Worm (Caenorhabditis elegans) whole organism, young adult: ENCODE results near the gene F56F10.1.
A peak's percentile ranks its signal among the peaks of the same experiment; 100 is the strongest.

Source experiments
- D2030.7 ChIP-seq: fragments of 200-800 bp; sonication (Bioruptor generic); IDR thresholded peaks from 2 replicates; pipeline ENCODE4 v1.3.6; 2022; ENCODE audit warnings: missing genetic modification reagents, missing genetic modification characterization, missing compliant biosample characterization
- F10E7.11 ChIP-seq: sonication (generic microtip); optimal IDR thresholded peaks from 2 replicates; lab custom pipeline; 2017; ENCODE audit warnings: mild to moderate bottlenecking, missing genetic modification characterization, moderate library complexity, missing compliant biosample characterization
- F22D6.2 ChIP-seq: sonication (generic microtip); optimal IDR thresholded peaks from 2 replicates; lab custom pipeline; 2016; ENCODE audit warnings: mild to moderate bottlenecking, missing genetic modification characterization, missing compliant biosample characterization
- K12H6.12 ChIP-seq: fragments of 200-800 bp; sonication (Bioruptor generic); optimal IDR thresholded peaks from 2 replicates; lab custom pipeline; 2018; ENCODE audit warnings: mild to moderate bottlenecking, missing genetic modification characterization, missing compliant biosample characterization
- Y53G8AR.9 ChIP-seq: fragments of 200-800 bp; sonication (Bioruptor generic); conservative IDR thresholded peaks from 2 replicates; pipeline ENCODE4 v1.3.6; 2022; ENCODE audit warnings: missing genetic modification reagents, missing genetic modification characterization, missing compliant biosample characterization
- Y56A3A.18 ChIP-seq: fragments of 200-800 bp; sonication (Bioruptor generic); IDR thresholded peaks from 2 replicates; pipeline ENCODE4 v1.3.6; 2022; ENCODE audit warnings: missing genetic modification reagents, missing genetic modification characterization, missing compliant biosample characterization
- Y79H2A.3 ChIP-seq: fragments of 200-800 bp; sonication (Bioruptor generic); conservative IDR thresholded peaks from 2 replicates; pipeline ENCODE4 v1.3.6; 2022; ENCODE audit warnings: missing genetic modification reagents, missing genetic modification characterization, missing compliant biosample characterization
- ZK185.1 ChIP-seq: sonication (generic microtip); optimal IDR thresholded peaks from 2 replicates; lab custom pipeline; 2016; ENCODE audit warnings: mild to moderate bottlenecking, missing genetic modification characterization, missing compliant biosample characterization; ENCODE audit not compliant: poor library complexity, severe bottlenecking
- attf-3 ChIP-seq: fragments of 200-800 bp; sonication (Bioruptor generic); conservative IDR thresholded peaks from 2 replicates; pipeline ENCODE4 v1.3.6; 2022; ENCODE audit warnings: missing genetic modification reagents, missing genetic modification characterization, missing compliant biosample characterization
- attf-6 ChIP-seq: fragments of 200-800 bp; sonication (Bioruptor generic); IDR thresholded peaks from 2 replicates; pipeline ENCODE4 v1.3.6; 2022; ENCODE audit warnings: missing genetic modification reagents, missing genetic modification characterization, missing compliant biosample characterization
- cebp-1 ChIP-seq, 2 experiments: fragments of 200-800 bp in 1 of 2; sonication (Bioruptor generic) in 1 of 2; sonication (generic microtip) in 1 of 2; IDR thresholded peaks in 1 of 2; optimal IDR thresholded peaks in 1 of 2; 2 replicates each; pipeline versions ENCODE4 v1.3.6 to Lab custom; 2017 to 2022; ENCODE audit warnings: missing compliant biosample characterization in 2 of 2, missing genetic modification characterization in 2 of 2, mild to moderate bottlenecking in 1 of 2, missing genetic modification reagents in 1 of 2, moderate library complexity in 1 of 2
- ceh-27 ChIP-seq: fragments of 200-800 bp; sonication (Bioruptor generic); optimal IDR thresholded peaks from 2 replicates; lab custom pipeline; 2018; ENCODE audit warnings: mild to moderate bottlenecking, missing genetic modification characterization, moderate library complexity, missing compliant biosample characterization
- ceh-79 ChIP-seq: sonication (generic microtip); optimal IDR thresholded peaks from 2 replicates; lab custom pipeline; 2017; ENCODE audit warnings: mild to moderate bottlenecking, missing genetic modification characterization, missing compliant biosample characterization
- ceh-91 ChIP-seq: fragments of 200-800 bp; sonication (Bioruptor generic); IDR thresholded peaks from 2 replicates; pipeline ENCODE4 v1.3.6; 2022; ENCODE audit warnings: missing genetic modification reagents, missing genetic modification characterization, missing compliant biosample characterization
- dox-1 ChIP-seq: fragments of 200-800 bp; sonication (Bioruptor generic); IDR thresholded peaks from 2 replicates; pipeline ENCODE4 v1.3.6; 2022; ENCODE audit warnings: missing genetic modification reagents, missing genetic modification characterization, missing compliant biosample characterization
- hmg-1.2 ChIP-seq: fragments of 200-800 bp; sonication (Bioruptor generic); IDR thresholded peaks from 2 replicates; pipeline ENCODE4 v1.3.6; 2022; ENCODE audit warnings: missing genetic modification reagents, missing genetic modification characterization, missing compliant biosample characterization
- let-607 ChIP-seq, 2 experiments: fragments of 200-800 bp in 1 of 2; sonication (Bioruptor generic) in 1 of 2; sonication (generic microtip) in 1 of 2; optimal IDR thresholded peaks; 2 replicates each; lab custom pipeline; 2016 to 2018; ENCODE audit warnings: mild to moderate bottlenecking in 2 of 2, missing compliant biosample characterization in 2 of 2, missing genetic modification characterization in 2 of 2, moderate library complexity in 2 of 2, missing genotype in 1 of 2
- lin-26 ChIP-seq: fragments of 200-800 bp; sonication (Bioruptor generic); IDR thresholded peaks from 2 replicates; pipeline ENCODE4 v1.3.6; 2022; ENCODE audit warnings: missing genetic modification reagents, missing genetic modification characterization, missing compliant biosample characterization
- lin-40 ChIP-seq: sonication (generic microtip); optimal IDR thresholded peaks from 2 replicates; lab custom pipeline; 2016; ENCODE audit warnings: missing genetic modification characterization, mild to moderate bottlenecking, missing compliant biosample characterization, missing genotype, missing genetic modification reagents
- lin-54 ChIP-seq: fragments of 200-800 bp; sonication (Bioruptor generic); optimal IDR thresholded peaks from 2 replicates; lab custom pipeline; 2018; ENCODE audit warnings: mild to moderate bottlenecking, missing genetic modification characterization, missing compliant biosample characterization
- lsl-1 ChIP-seq: fragments of 200-800 bp; sonication (Bioruptor generic); optimal IDR thresholded peaks from 2 replicates; lab custom pipeline; 2018; ENCODE audit warnings: mild to moderate bottlenecking, missing genetic modification characterization, moderate library complexity, missing compliant biosample characterization
- madf-6 ChIP-seq: fragments of 200-800 bp; sonication (Bioruptor generic); IDR thresholded peaks from 2 replicates; pipeline ENCODE4 v1.3.6; 2022; ENCODE audit warnings: missing genetic modification reagents, missing genetic modification characterization, missing compliant biosample characterization
- nfya-2 ChIP-seq: fragments of 200-800 bp; sonication (Bioruptor generic); IDR thresholded peaks from 2 replicates; pipeline ENCODE4 v1.3.6; 2022; ENCODE audit warnings: missing genetic modification reagents, missing genetic modification characterization, missing compliant biosample characterization
- nfyb-1 ChIP-seq: fragments of 200-800 bp; sonication (Bioruptor generic); IDR thresholded peaks from 2 replicates; pipeline ENCODE4 v1.3.6; 2022; ENCODE audit warnings: missing genetic modification reagents, missing genetic modification characterization, missing compliant biosample characterization
- nhr-80 ChIP-seq: sonication (generic microtip); optimal IDR thresholded peaks from 2 replicates; lab custom pipeline; 2016; ENCODE audit warnings: missing genetic modification characterization, missing compliant biosample characterization
- nhr-90 ChIP-seq: sonication (generic microtip); optimal IDR thresholded peaks from 2 replicates; lab custom pipeline; 2016; ENCODE audit warnings: missing genotype, mild to moderate bottlenecking, missing genetic modification characterization, missing compliant biosample characterization
- pbrm-1 ChIP-seq: fragments of 200-800 bp; sonication (Bioruptor generic); IDR thresholded peaks from 2 replicates; pipeline ENCODE4 v1.3.6; 2022; ENCODE audit warnings: missing genetic modification reagents, missing genetic modification characterization, missing compliant biosample characterization
- rcor-1 ChIP-seq: fragments of 200-800 bp; sonication (Bioruptor generic); IDR thresholded peaks from 2 replicates; pipeline ENCODE4 v1.3.6; 2022; ENCODE audit warnings: missing genetic modification reagents, missing genetic modification characterization, missing compliant biosample characterization
- snpc-1.1 ChIP-seq: sonication (generic microtip); optimal IDR thresholded peaks from 2 replicates; lab custom pipeline; 2017; ENCODE audit warnings: missing genetic modification characterization, mild to moderate bottlenecking, missing compliant biosample characterization, antibody characterized with exemption, moderate library complexity, missing genotype, missing genetic modification reagents; ENCODE audit not compliant: insufficient read depth
- snpc-1.3 ChIP-seq: sonication (generic microtip); optimal IDR thresholded peaks from 2 replicates; lab custom pipeline; 2017; ENCODE audit warnings: missing genetic modification characterization, mild to moderate bottlenecking, missing compliant biosample characterization, antibody characterized with exemption, moderate library complexity, missing genotype, missing genetic modification reagents; ENCODE audit not compliant: insufficient read depth
- snpc-3.4 ChIP-seq: sonication (generic microtip); optimal IDR thresholded peaks from 2 replicates; lab custom pipeline; 2017; ENCODE audit warnings: missing genetic modification characterization, mild to moderate bottlenecking, missing compliant biosample characterization, antibody characterized with exemption, moderate library complexity, missing genotype, missing genetic modification reagents
- somi-1 ChIP-seq: fragments of 200-800 bp; sonication (Bioruptor generic); optimal IDR thresholded peaks from 2 replicates; lab custom pipeline; 2018; ENCODE audit warnings: mild to moderate bottlenecking, missing genetic modification characterization, missing compliant biosample characterization
- sptf-2 ChIP-seq: fragments of 200-800 bp; sonication (Bioruptor generic); optimal IDR thresholded peaks from 2 replicates; lab custom pipeline; 2018; ENCODE audit warnings: mild to moderate bottlenecking, missing genetic modification characterization, missing compliant biosample characterization
- tbp1 ChIP-seq: fragments of 200-800 bp; sonication (Bioruptor generic); optimal IDR thresholded peaks from 2 replicates; lab custom pipeline; 2018; ENCODE audit warnings: mild to moderate bottlenecking, missing genetic modification characterization, missing compliant biosample characterization
- ztf-3 ChIP-seq: fragments of 200-800 bp; sonication (Bioruptor generic); optimal IDR thresholded peaks from 2 replicates; lab custom pipeline; 2018; ENCODE audit warnings: mild to moderate bottlenecking, missing genetic modification characterization, missing compliant biosample characterization
- ztf-6 ChIP-seq: fragments of 200-800 bp; sonication (Bioruptor generic); IDR thresholded peaks from 2 replicates; pipeline ENCODE4 v1.3.6; 2022; ENCODE audit warnings: missing genetic modification reagents, missing genetic modification characterization, missing compliant biosample characterization

Gene F56F10.1

DNA sequence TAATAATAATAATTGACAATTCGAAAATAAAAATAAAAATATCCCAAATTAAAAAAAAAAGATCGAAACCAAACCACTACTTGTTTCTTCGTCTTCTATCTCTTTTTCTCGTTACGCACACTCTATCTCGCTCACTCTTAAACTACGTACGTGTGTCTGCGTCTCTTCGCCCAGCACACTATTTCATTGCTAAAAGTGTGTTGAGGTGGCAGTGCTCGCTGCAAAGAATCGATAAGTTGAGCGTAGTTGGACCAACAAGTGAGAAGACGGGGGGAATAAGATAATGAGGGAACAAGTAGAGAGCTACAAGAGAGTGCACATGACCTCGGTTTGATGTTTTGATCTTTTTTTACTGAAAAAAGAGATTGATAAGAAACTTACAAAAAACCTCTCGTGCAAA, 46.5 kb upstream of the F56F10.1 start:
- TF ChIP-seq Y53G8AR.9 (GFP tag; lab: Robert Waterston, UW) (0 out of 2 replicates have a peak, but pooled peaks have one; percentile 39), hmg-1.2 (GFP tag; lab: Robert Waterston, UW) (peak; percentile 98), F10E7.11 (tag; lab: Kevin White, UChicago) (no peak), ztf-3 (no peak), lin-40 (tag; lab: Kevin White, UChicago) (peak; percentile 36)

DNA sequence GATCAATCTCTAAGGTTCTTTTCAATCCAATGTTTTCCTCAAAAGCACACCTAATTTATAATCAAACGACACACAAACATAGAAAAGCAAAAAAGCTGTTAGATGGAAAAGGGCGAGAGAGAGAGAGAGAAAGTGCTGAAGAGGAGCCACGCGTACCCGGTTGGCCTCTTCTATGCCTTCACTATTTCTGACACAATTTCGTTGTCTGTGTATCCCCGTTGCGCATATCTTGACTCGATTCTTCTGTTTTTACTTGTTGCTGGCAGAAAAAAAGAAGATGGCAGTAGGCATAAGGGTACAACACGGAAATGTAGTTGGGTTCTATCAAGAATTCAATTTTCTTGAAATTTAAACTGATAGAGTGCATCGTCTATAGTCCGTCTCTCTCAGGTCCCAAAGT, 44.9 kb upstream of the F56F10.1 start:
- TF ChIP-seq lsl-1 (GFP tag; lab: Kevin White, UChicago): no peak
- TF ChIP-seq D2030.7: no peak
- TF ChIP-seq tbp1 (GFP tag; lab: Kevin White, UChicago): peak; percentile 4
- no peak for TF ChIP-seq ceh-91 (GFP tag; lab: Robert Waterston, UW)
- TF ChIP-seq attf-6 (GFP tag; lab: Robert Waterston, UW): no peak
- TF ChIP-seq lin-40 (tag; lab: Kevin White, UChicago): peak; percentile 65
- TF ChIP-seq ceh-27 (GFP tag; lab: Kevin White, UChicago): peak; percentile 21
- no peak for TF ChIP-seq F22D6.2 (tag; lab: Kevin White, UChicago)
- TF ChIP-seq ZK185.1 (tag; lab: Kevin White, UChicago): peak; percentile 39
- 0 out of 2 replicates have a peak, but pooled peaks have one; percentile 29 for TF ChIP-seq pbrm-1 (GFP tag; lab: Robert Waterston, UW)
- TF ChIP-seq sptf-2 (GFP tag; lab: Kevin White, UChicago): no peak
- TF ChIP-seq lin-26 (GFP tag; lab: Robert Waterston, UW): no peak
- TF ChIP-seq nhr-80 (tag; lab: Kevin White, UChicago): peak; percentile 51
- peak; percentile 82 for TF ChIP-seq hmg-1.2 (GFP tag; lab: Robert Waterston, UW)
- peak; percentile 54 for TF ChIP-seq K12H6.12 (tag; lab: Kevin White, UChicago)
- 0 out of 2 replicates have a peak, but pooled peaks have one; percentile 34 for TF ChIP-seq rcor-1
- no peak for TF ChIP-seq ztf-6
- no peak for TF ChIP-seq snpc-3.4
- TF ChIP-seq dox-1: peak; percentile 40; the same call in 1 of the 2 replicates
- TF ChIP-seq ceh-79: no peak
- no peak for TF ChIP-seq cebp-1 (GFP tag; IDR thresholded peaks at IDR 0.05; lab: Robert Waterston, UW)
- no peak for TF ChIP-seq cebp-1 (tag; optimal IDR thresholded peaks at IDR 0.05; lab: Kevin White, UChicago)
- no peak for TF ChIP-seq snpc-1.3 (tag; lab: Kevin White, UChicago)
- TF ChIP-seq Y56A3A.18 (GFP tag; lab: Robert Waterston, UW): no peak
- peak in 1 of 2 experiments; percentile 1 for TF ChIP-seq let-607 (tag; optimal IDR thresholded peaks at IDR 0.05; lab: Kevin White, UChicago)
- TF ChIP-seq nfyb-1 (GFP tag; lab: Robert Waterston, UW): no peak
- no peak for TF ChIP-seq Y79H2A.3 (GFP tag; lab: Robert Waterston, UW)
- no peak for TF ChIP-seq attf-3 (GFP tag; lab: Robert Waterston, UW)
- TF ChIP-seq madf-6 (GFP tag; lab: Robert Waterston, UW): no peak
- TF ChIP-seq, all 124 proteins: peak for 11

DNA sequence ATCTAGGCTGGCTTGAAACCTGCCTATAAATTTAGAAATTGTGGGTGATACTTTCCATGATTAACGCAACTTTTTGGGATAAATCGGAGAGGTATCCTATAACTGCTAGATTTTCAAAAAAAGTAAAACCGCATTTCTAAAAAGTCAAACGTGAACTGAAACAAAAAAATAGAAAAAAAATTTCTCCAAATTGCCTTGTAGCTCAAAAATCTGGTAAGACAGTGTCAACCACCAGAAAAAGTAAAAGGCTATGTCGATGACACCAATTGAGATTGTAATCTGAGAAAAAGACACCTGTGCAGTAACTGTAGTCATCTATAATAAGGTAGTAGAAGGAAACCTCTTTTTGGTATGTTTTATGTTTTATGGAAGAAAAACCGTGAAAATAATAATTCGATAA, 43.8 kb upstream of the F56F10.1 start, which contains the start of gene wdr-54:
wdr-54 (plus strand) TSS at position 301 of the 400 bp plus-strand sequence.
- no peak for TF ChIP-seq nhr-90 (tag; lab: Kevin White, UChicago)
- no peak for TF ChIP-seq nfya-2
- TF ChIP-seq snpc-1.1 (tag; lab: Kevin White, UChicago): no peak
- no peak for TF ChIP-seq let-607 (tag; optimal IDR thresholded peaks at IDR 0.05; lab: Kevin White, UChicago)
- TF ChIP-seq ztf-6: no peak
- TF ChIP-seq somi-1 (GFP tag; lab: Kevin White, UChicago): no peak
- TF ChIP-seq ztf-3: no peak
- no peak for TF ChIP-seq lin-54 (GFP tag; lab: Kevin White, UChicago)
- TF ChIP-seq madf-6 (GFP tag; lab: Robert Waterston, UW): no peak
